Fruit fly (Drosophila melanogaster) whole organism, adult: ENCODE results near the gene Bem46.

ENCODE experiments used
- CG1620 ChIP-seq: fragments of 200-800 bp; sonication (Bioruptor generic); optimal IDR thresholded peaks from 2 replicates; lab custom pipeline; 2016; ENCODE audit warnings: missing biosample characterization, missing genetic modification characterization
- CG33017 ChIP-seq: fragments of 200-800 bp; sonication (Bioruptor generic); optimal IDR thresholded peaks from 2 replicates; lab custom pipeline; 2018; ENCODE audit warnings: missing biosample characterization, mild to moderate bottlenecking, missing genetic modification characterization, moderate library complexity
- CG7045 ChIP-seq: fragments of 200-800 bp; sonication (Bioruptor generic); optimal IDR thresholded peaks from 2 replicates; lab custom pipeline; 2017; ENCODE audit warnings: missing biosample characterization, mild to moderate bottlenecking, missing genetic modification characterization
- CG7101 ChIP-seq: fragments of 200-800 bp; sonication (Bioruptor generic); optimal IDR thresholded peaks from 2 replicates; lab custom pipeline; 2018; ENCODE audit warnings: missing biosample characterization, mild to moderate bottlenecking, missing genetic modification characterization, moderate library complexity
- Clk ChIP-seq: fragments of 200-800 bp; sonication (Bioruptor generic); optimal IDR thresholded peaks from 2 replicates; lab custom pipeline; 2017; ENCODE audit warnings: missing biosample characterization, missing genetic modification characterization
- Mnt ChIP-seq: fragments of 200-800 bp; sonication (Bioruptor generic); optimal IDR thresholded peaks from 2 replicates; lab custom pipeline; 2016; ENCODE audit warnings: missing biosample characterization, mild to moderate bottlenecking, missing genetic modification characterization
- bab1 ChIP-seq: fragments of 200-800 bp; sonication (Bioruptor generic); optimal IDR thresholded peaks from 3 replicates; lab custom pipeline; 2019; ENCODE audit warnings: missing biosample characterization, mild to moderate bottlenecking, missing genetic modification characterization, moderate library complexity
- cic ChIP-seq: fragments of 200-800 bp; sonication (Bioruptor generic); optimal IDR thresholded peaks from 2 replicates; lab custom pipeline; 2017; ENCODE audit warnings: missing biosample characterization, mild to moderate bottlenecking, missing genetic modification characterization, moderate library complexity
- cnc ChIP-seq, 2 experiments: fragments of >200 bp; optimal IDR thresholded peaks; 2 replicates each; lab custom pipeline; 2017
- toe ChIP-seq: fragments of 200-800 bp; sonication (Bioruptor generic); optimal IDR thresholded peaks from 2 replicates; lab custom pipeline; 2016; ENCODE audit warnings: missing biosample characterization, missing genetic modification characterization

DNA sequence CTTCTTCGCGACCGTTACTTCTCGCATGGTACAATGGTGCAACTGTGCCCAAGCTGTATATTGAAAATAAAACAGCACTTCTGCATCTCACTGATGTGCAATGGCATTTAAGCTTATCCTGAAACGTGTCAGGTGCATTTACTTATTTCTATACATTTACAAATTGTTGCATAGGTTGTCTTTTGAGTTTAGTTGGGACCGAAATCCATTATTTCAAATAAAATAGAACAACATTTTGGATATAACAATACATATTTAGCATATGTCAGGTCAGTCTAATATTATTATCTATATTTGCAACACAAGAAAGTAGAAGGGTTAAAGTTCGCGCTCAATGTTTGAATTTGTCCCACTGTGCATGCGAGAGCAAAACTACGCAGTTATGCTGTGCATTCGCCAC is 31.6 kb upstream of the Bem46 start:
- peak; percentile 53 for TF ChIP-seq Clk (GFP tag; lab: Kevin White, UChicago)
- TF ChIP-seq CG1620 (GFP tag; lab: Kevin White, UChicago): no peak
- TF ChIP-seq cic: no peak
- peak; percentile 47 for TF ChIP-seq CG7101 (tag; lab: Kevin White, UChicago)
- peak; percentile 72 for TF ChIP-seq CG33017 (tag; lab: Kevin White, UChicago)
- no peak for TF ChIP-seq cnc (optimal IDR thresholded peaks at IDR 0.05; lab: Kevin White, UChicago)
- no peak for TF ChIP-seq toe (GFP tag; lab: Kevin White, UChicago)
- peak; percentile 79 for TF ChIP-seq CG7045 (GFP tag; lab: Kevin White, UChicago)
- no peak for TF ChIP-seq bab1 (GFP tag; lab: Kevin White, UChicago)
- no peak for TF ChIP-seq Mnt (GFP tag; lab: Kevin White, UChicago)
